Fruit fly (Drosophila melanogaster) whole organism, embryonic: ENCODE results near the gene CG7016.
A peak's percentile ranks its signal among the peaks of the same experiment; 100 is the strongest.

Experiments used
- Adf1 ChIP-seq: fragments of 200-800 bp; sonication (Bioruptor generic); IDR thresholded peaks from 2 replicates; pipeline ENCODE4 v1.3.6; 2022; ENCODE audit warnings: missing biosample characterization, missing genetic modification characterization
- CG10565 ChIP-seq: fragments of 200-800 bp; sonication (Bioruptor generic); optimal IDR thresholded peaks from 3 replicates; lab custom pipeline; 2016; ENCODE audit warnings: missing biosample characterization, mild to moderate bottlenecking, missing genetic modification characterization
- CG11723 ChIP-seq: fragments of 200-800 bp; sonication (Bioruptor generic); optimal IDR thresholded peaks from 2 replicates; lab custom pipeline; 2017; ENCODE audit warnings: missing biosample characterization, mild to moderate bottlenecking, missing genetic modification characterization
- CG12942 ChIP-seq: fragments of 200-800 bp; sonication (Bioruptor generic); optimal IDR thresholded peaks from 3 replicates; lab custom pipeline; 2016; ENCODE audit warnings: missing biosample characterization, missing genetic modification characterization
- CG14965 ChIP-seq: fragments of 200-800 bp; sonication (Bioruptor generic); optimal IDR thresholded peaks from 2 replicates; lab custom pipeline; 2016; ENCODE audit warnings: missing biosample characterization, missing genetic modification characterization, borderline replicate concordance
- CG16779 ChIP-seq: fragments of 200-800 bp; sonication (Bioruptor generic); IDR thresholded peaks from 2 replicates; pipeline ENCODE4 v1.3.6; 2022; ENCODE audit warnings: missing biosample characterization, missing genetic modification characterization
- CG17359 ChIP-seq: fragments of 200-800 bp; sonication (Bioruptor generic); optimal IDR thresholded peaks from 3 replicates; lab custom pipeline; 2018; ENCODE audit warnings: missing biosample characterization, mild to moderate bottlenecking, missing genetic modification characterization, moderate library complexity
- CG17912 ChIP-seq: fragments of 200-800 bp; sonication (Bioruptor generic); optimal IDR thresholded peaks from 2 replicates; lab custom pipeline; 2018; ENCODE audit warnings: missing biosample characterization, mild to moderate bottlenecking, missing genetic modification characterization
- CG30431 ChIP-seq: fragments of 200-800 bp; sonication (Bioruptor generic); optimal IDR thresholded peaks from 2 replicates; lab custom pipeline; 2017; ENCODE audit warnings: missing biosample characterization, missing genetic modification characterization
- CG31365 ChIP-seq: fragments of 200-800 bp; sonication (Bioruptor generic); optimal IDR thresholded peaks from 2 replicates; lab custom pipeline; 2018; ENCODE audit warnings: missing biosample characterization, mild to moderate bottlenecking, missing genetic modification characterization
- CG3281 ChIP-seq: fragments of 200-800 bp; sonication (Bioruptor generic); optimal IDR thresholded peaks from 3 replicates; lab custom pipeline; 2017; ENCODE audit warnings: missing biosample characterization, mild to moderate bottlenecking, missing genetic modification characterization
- CG3847 ChIP-seq: fragments of 200-800 bp; sonication (Bioruptor generic); IDR thresholded peaks from 2 replicates; pipeline ENCODE4 v1.3.6; 2022; ENCODE audit warnings: missing biosample characterization, missing genetic modification characterization
- CG43689 ChIP-seq: fragments of 200-800 bp; sonication (Bioruptor generic); IDR thresholded peaks from 2 replicates; pipeline ENCODE4 v1.3.6; 2022; ENCODE audit warnings: missing biosample characterization, missing genetic modification characterization
- CG4404 ChIP-seq: fragments of 200-800 bp; sonication (Bioruptor generic); IDR thresholded peaks from 2 replicates; pipeline ENCODE4 v1.3.6; 2022; ENCODE audit warnings: missing biosample characterization, missing genetic modification characterization
- CG5953 ChIP-seq: fragments of 200-800 bp; sonication (Bioruptor generic); IDR thresholded peaks from 2 replicates; pipeline ENCODE4 v1.3.6; 2022; ENCODE audit warnings: missing biosample characterization, missing genetic modification characterization
- CG6791 ChIP-seq: fragments of 200-800 bp; sonication (Bioruptor generic); IDR thresholded peaks from 3 replicates; pipeline ENCODE4 v1.3.6; 2022; ENCODE audit warnings: missing biosample characterization, missing genetic modification characterization; ENCODE audit not compliant: partially characterized antibody
- CG7372 ChIP-seq: fragments of 200-800 bp; sonication (Bioruptor generic); IDR thresholded peaks from 2 replicates; pipeline ENCODE4 v1.3.6; 2022; ENCODE audit warnings: missing biosample characterization, missing genetic modification characterization
- CG7928 ChIP-seq: fragments of 200-800 bp; sonication (Bioruptor generic); optimal IDR thresholded peaks from 2 replicates; lab custom pipeline; 2017; ENCODE audit warnings: missing biosample characterization, mild to moderate bottlenecking, missing genetic modification characterization
- CG7963 ChIP-seq: fragments of 200-800 bp; sonication (Bioruptor generic); IDR thresholded peaks from 3 replicates; pipeline ENCODE4 v1.3.6; 2022; ENCODE audit warnings: missing biosample characterization, missing genetic modification characterization; ENCODE audit not compliant: partially characterized antibody
- CG9797 ChIP-seq: fragments of 200-800 bp; sonication (Bioruptor generic); optimal IDR thresholded peaks from 3 replicates; lab custom pipeline; 2018; ENCODE audit warnings: missing biosample characterization, mild to moderate bottlenecking, missing genetic modification characterization
- Camta ChIP-seq: fragments of 200-800 bp; sonication (Bioruptor generic); optimal IDR thresholded peaks from 2 replicates; lab custom pipeline; 2016; ENCODE audit warnings: missing biosample characterization, missing genetic modification characterization
- Dbx ChIP-seq: fragments of 200-800 bp; sonication (Bioruptor generic); IDR thresholded peaks from 3 replicates; pipeline ENCODE4 v1.3.6; 2022; ENCODE audit warnings: missing biosample characterization, missing genetic modification characterization
- Dll ChIP-seq: fragments of 200-800 bp; sonication (Bioruptor generic); IDR thresholded peaks from 4 replicates; pipeline ENCODE4 v1.3.6; 2022; ENCODE audit warnings: missing biosample characterization, missing genetic modification characterization; ENCODE audit not compliant: partially characterized antibody
- Doc3 ChIP-seq: fragments of 200-800 bp; sonication (Bioruptor generic); IDR thresholded peaks from 3 replicates; pipeline ENCODE4 v1.3.6; 2022; ENCODE audit warnings: missing biosample characterization, missing genetic modification characterization; ENCODE audit not compliant: partially characterized antibody
- HLH3B ChIP-seq: fragments of 200-800 bp; sonication (Bioruptor generic); IDR thresholded peaks from 2 replicates; pipeline ENCODE4 v1.3.6; 2022; ENCODE audit warnings: missing biosample characterization, missing genetic modification characterization
- HmgD ChIP-seq: fragments of 200-800 bp; sonication (Bioruptor generic); optimal IDR thresholded peaks from 3 replicates; lab custom pipeline; 2016; ENCODE audit warnings: missing biosample characterization, missing genetic modification characterization
- Mad ChIP-seq: fragments of 200-800 bp; sonication (Bioruptor generic); optimal IDR thresholded peaks from 2 replicates; lab custom pipeline; 2016; ENCODE audit warnings: missing biosample characterization, missing genetic modification characterization
- Nf-YB ChIP-seq: fragments of 200-800 bp; sonication (Bioruptor generic); optimal IDR thresholded peaks from 3 replicates; lab custom pipeline; 2019; ENCODE audit warnings: missing biosample characterization, mild to moderate bottlenecking, missing genetic modification characterization, moderate library complexity
- Oaz ChIP-seq: fragments of 200-800 bp; sonication (Bioruptor generic); IDR thresholded peaks from 2 replicates; pipeline ENCODE4 v1.3.6; 2022; ENCODE audit warnings: missing biosample characterization, missing genetic modification characterization
- Scr ChIP-seq: fragments of 200-800 bp; sonication (Bioruptor generic); IDR thresholded peaks from 2 replicates; pipeline ENCODE4 v1.3.6; 2022; ENCODE audit warnings: missing biosample characterization, missing genetic modification characterization; ENCODE audit not compliant: partially characterized antibody
- Sox102F ChIP-seq: fragments of 200-800 bp; sonication (Bioruptor generic); optimal IDR thresholded peaks from 2 replicates; lab custom pipeline; 2018; ENCODE audit warnings: missing biosample characterization, mild to moderate bottlenecking, missing genetic modification characterization, moderate library complexity
- ab ChIP-seq: fragments of 200-800 bp; sonication (Bioruptor generic); optimal IDR thresholded peaks from 2 replicates; lab custom pipeline; 2016; ENCODE audit warnings: missing biosample characterization, missing genetic modification characterization
- br ChIP-seq: fragments of >200 bp; optimal IDR thresholded peaks from 2 replicates; lab custom pipeline; 2017
- crol ChIP-seq: fragments of 200-800 bp; sonication (Bioruptor generic); IDR thresholded peaks from 2 replicates; pipeline ENCODE4 v1.3.6; 2022; ENCODE audit warnings: missing biosample characterization, missing genetic modification characterization
- danr ChIP-seq: fragments of 200-800 bp; sonication (Bioruptor generic); IDR thresholded peaks from 2 replicates; pipeline ENCODE4 v1.3.6; 2022; ENCODE audit warnings: missing biosample characterization, missing genetic modification characterization
- emc ChIP-seq: fragments of 200-800 bp; sonication (Bioruptor generic); optimal IDR thresholded peaks from 2 replicates; lab custom pipeline; 2016; ENCODE audit warnings: missing biosample characterization, missing genetic modification characterization
- fd3F ChIP-seq: fragments of 200-800 bp; sonication (Bioruptor generic); optimal IDR thresholded peaks from 2 replicates; lab custom pipeline; 2018; ENCODE audit warnings: missing biosample characterization, mild to moderate bottlenecking, missing genetic modification characterization, moderate library complexity
- fd96Cb ChIP-seq: fragments of 200-800 bp; sonication (Bioruptor generic); optimal IDR thresholded peaks from 2 replicates; lab custom pipeline; 2018; ENCODE audit warnings: missing biosample characterization, mild to moderate bottlenecking, missing genetic modification characterization, moderate library complexity
- ftz-f1 ChIP-seq: fragments of 200-800 bp; sonication (Bioruptor generic); optimal IDR thresholded peaks from 2 replicates; lab custom pipeline; 2016; ENCODE audit warnings: missing biosample characterization, missing genetic modification characterization
- gcm2 ChIP-seq: fragments of 200-800 bp; sonication (Bioruptor generic); optimal IDR thresholded peaks from 2 replicates; lab custom pipeline; 2016; ENCODE audit warnings: missing biosample characterization, missing genetic modification characterization
- kah ChIP-seq: fragments of 200-800 bp; sonication (Bioruptor generic); optimal IDR thresholded peaks from 2 replicates; lab custom pipeline; 2018; ENCODE audit warnings: missing biosample characterization, mild to moderate bottlenecking, missing genetic modification characterization
- klu ChIP-seq: fragments of 200-800 bp; sonication (Bioruptor generic); IDR thresholded peaks from 2 replicates; pipeline ENCODE4 v1.3.6; 2022; ENCODE audit warnings: missing biosample characterization, missing genetic modification characterization
- lmd ChIP-seq: fragments of 200-800 bp; sonication (Bioruptor generic); IDR thresholded peaks from 2 replicates; pipeline ENCODE4 v1.3.6; 2022; ENCODE audit warnings: missing biosample characterization, missing genetic modification characterization
- nmo ChIP-seq: fragments of 200-800 bp; sonication (Bioruptor generic); optimal IDR thresholded peaks from 2 replicates; lab custom pipeline; 2018; ENCODE audit warnings: missing biosample characterization, mild to moderate bottlenecking, missing genetic modification characterization, moderate library complexity
- p53 ChIP-seq: fragments of 200-800 bp; sonication (Bioruptor generic); optimal IDR thresholded peaks from 2 replicates; lab custom pipeline; 2016; ENCODE audit warnings: missing biosample characterization, missing genetic modification characterization
- phol ChIP-seq: fragments of 200-800 bp; sonication (Bioruptor generic); optimal IDR thresholded peaks from 3 replicates; lab custom pipeline; 2018; ENCODE audit warnings: missing biosample characterization, mild to moderate bottlenecking, missing genetic modification characterization, moderate library complexity
- sd ChIP-seq: fragments of 200-800 bp; sonication (Bioruptor generic); optimal IDR thresholded peaks from 3 replicates; lab custom pipeline; 2018; ENCODE audit warnings: missing biosample characterization, mild to moderate bottlenecking, missing genetic modification characterization, moderate library complexity
- sima ChIP-seq: fragments of 200-800 bp; sonication (Bioruptor generic); optimal IDR thresholded peaks from 2 replicates; lab custom pipeline; 2016; ENCODE audit warnings: missing biosample characterization, missing genetic modification characterization
- stc ChIP-seq: fragments of 200-800 bp; sonication (Bioruptor generic); IDR thresholded peaks from 2 replicates; pipeline ENCODE4 v1.3.6; 2022; ENCODE audit warnings: missing biosample characterization, missing genetic modification characterization
- tio ChIP-seq: fragments of 200-800 bp; sonication (Bioruptor generic); optimal IDR thresholded peaks from 2 replicates; lab custom pipeline; 2017; ENCODE audit warnings: missing biosample characterization, missing genetic modification characterization, inconsistent platforms

The CG7016 gene

DNA sequence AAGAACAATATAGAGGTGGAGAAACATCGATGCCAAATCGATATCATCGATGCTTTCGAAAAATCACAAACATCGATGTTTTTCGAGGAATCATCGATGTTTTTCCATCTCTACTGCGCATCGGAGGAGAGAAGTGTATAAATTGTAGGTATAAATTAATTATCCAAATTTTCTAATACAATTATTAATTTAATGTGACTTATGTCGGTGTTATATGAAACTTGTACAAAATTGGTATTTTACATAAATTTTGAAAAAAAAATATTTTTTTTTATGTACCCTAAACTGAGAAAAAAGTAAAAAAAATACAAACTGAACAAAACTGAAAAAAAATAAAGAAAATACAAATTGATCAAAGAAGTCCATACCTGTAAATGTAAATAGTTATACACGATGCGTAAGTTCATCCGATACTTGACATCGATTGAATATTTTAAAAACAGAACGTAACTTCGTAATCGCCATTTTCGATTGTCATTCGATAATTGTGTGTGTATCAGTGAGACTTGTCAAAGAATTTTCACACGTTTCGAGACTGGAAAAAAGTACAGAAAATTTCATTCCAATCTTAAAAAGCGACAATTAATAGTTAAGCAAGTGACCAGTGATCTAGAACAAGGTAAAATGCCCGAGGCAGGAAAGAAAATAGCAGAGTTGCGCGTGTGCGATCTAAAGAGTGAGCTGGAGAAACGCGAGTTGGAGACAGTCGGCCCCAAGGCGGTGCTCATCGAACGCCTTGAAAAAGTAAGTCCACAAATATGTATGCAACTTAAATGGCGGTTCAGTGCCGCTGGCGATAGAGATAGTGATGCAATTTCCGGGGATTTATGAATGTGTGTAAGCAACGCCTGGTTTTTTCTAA lies 45.5 kb upstream of the CG7016 start, which contains the start of the genes CG5808 and Saf-B (continued):
- peak; percentile 48; the same call in 1 of the 2 replicates for TF ChIP-seq CG4404 (GFP tag; lab: Robert Waterston, UW)
- TF ChIP-seq CG7963: peak; percentile 81
- TF ChIP-seq gcm2 (GFP tag; lab: Kevin White, UChicago): no peak
- TF ChIP-seq CG16779 (GFP tag; lab: Robert Waterston, UW): no peak
- peak; percentile 85 for TF ChIP-seq nmo (GFP tag; lab: Kevin White, UChicago)
- TF ChIP-seq CG9797 (GFP tag; lab: Kevin White, UChicago): no peak
- TF ChIP-seq Camta: no peak
- TF ChIP-seq Dll: peak; percentile 84
- TF ChIP-seq lmd (GFP tag; lab: Robert Waterston, UW): peak; percentile 57
- no peak for TF ChIP-seq br
- TF ChIP-seq Dbx (GFP tag; lab: Robert Waterston, UW): peak; percentile 44; the same call in 2 of the 3 replicates
- TF ChIP-seq CG3281 (GFP tag; lab: Kevin White, UChicago): no peak
- no peak for TF ChIP-seq CG30431 (GFP tag; lab: Kevin White, UChicago)
- no peak for TF ChIP-seq Adf1
- peak; percentile 79 for TF ChIP-seq Doc3 (GFP tag; lab: Robert Waterston, UW)
- TF ChIP-seq Mad: no peak
- TF ChIP-seq CG14965 (GFP tag; lab: Kevin White, UChicago): no peak
- no peak for TF ChIP-seq crol (GFP tag; lab: Robert Waterston, UW)
- TF ChIP-seq sd (tag; lab: Kevin White, UChicago): no peak
- no peak; the same call in 1 of the 2 replicates for TF ChIP-seq klu (GFP tag; lab: Robert Waterston, UW)
- TF ChIP-seq sima (GFP tag; lab: Kevin White, UChicago): no peak
- TF ChIP-seq Oaz (GFP tag; lab: Robert Waterston, UW): no peak
- no peak for TF ChIP-seq stc (GFP tag; lab: Robert Waterston, UW)
- TF ChIP-seq CG3847 (GFP tag; lab: Robert Waterston, UW): peak; percentile 41; the same call in 1 of the 2 replicates
- peak; percentile 31; the same call in 1 of the 2 replicates for TF ChIP-seq HLH3B
- no peak for TF ChIP-seq fd3F (GFP tag; lab: Kevin White, UChicago)
- no peak for TF ChIP-seq CG17912
- TF ChIP-seq CG43689 (GFP tag; lab: Robert Waterston, UW): no peak
- TF ChIP-seq CG31365: no peak
- no peak for TF ChIP-seq CG12942 (GFP tag; lab: Kevin White, UChicago)
- TF ChIP-seq fd96Cb (tag; lab: Kevin White, UChicago): peak; percentile 38
- no peak for TF ChIP-seq CG10565 (GFP tag; lab: Kevin White, UChicago)
- no peak for TF ChIP-seq Nf-YB (GFP tag; lab: Kevin White, UChicago)
- no peak for TF ChIP-seq ab (GFP tag; lab: Kevin White, UChicago)
- TF ChIP-seq CG5953: no peak
- peak; percentile 86 for TF ChIP-seq Scr
- TF ChIP-seq danr (GFP tag; lab: Robert Waterston, UW): no peak
- no peak for TF ChIP-seq tio
- no peak for TF ChIP-seq p53
- TF ChIP-seq CG6791 (GFP tag; lab: Robert Waterston, UW): peak; percentile 89
- no peak for TF ChIP-seq emc (GFP tag; lab: Kevin White, UChicago)
- no peak for TF ChIP-seq kah
- TF ChIP-seq CG17359 (tag; lab: Kevin White, UChicago): no peak
- no peak for TF ChIP-seq HmgD (GFP tag; lab: Kevin White, UChicago)
- TF ChIP-seq CG11723 (GFP tag; lab: Kevin White, UChicago): no peak
- TF ChIP-seq CG7372 (GFP tag; lab: Robert Waterston, UW): no peak
- peak; percentile 38 for TF ChIP-seq ftz-f1 (GFP tag; lab: Kevin White, UChicago)
- peak; percentile 94 for TF ChIP-seq phol (tag; lab: Kevin White, UChicago)
- TF ChIP-seq CG7928 (GFP tag; lab: Kevin White, UChicago): peak; percentile 18
- TF ChIP-seq Sox102F: no peak
